Fruit fly (Drosophila melanogaster) whole organism, embryonic: ENCODE results near the gene CG12640.

Source experiments
- Adf1 ChIP-seq: fragments of 200-800 bp; sonication (Bioruptor generic); IDR thresholded peaks from 2 replicates; pipeline ENCODE4 v1.3.6; 2022; ENCODE audit warnings: missing biosample characterization, missing genetic modification characterization
- Atf6 ChIP-seq: fragments of 200-800 bp; sonication (Bioruptor generic); IDR thresholded peaks from 2 replicates; pipeline ENCODE4 v1.3.6; 2022; ENCODE audit warnings: missing biosample characterization, missing genetic modification characterization
- BEAF-32 ChIP-seq: fragments of 200-800 bp; sonication (Bioruptor generic); optimal IDR thresholded peaks from 3 replicates; lab custom pipeline; 2017; ENCODE audit warnings: missing biosample characterization, missing genetic modification characterization, mild to moderate bottlenecking, moderate library complexity, missing genetic modification reagents
- CG10321 ChIP-seq: fragments of 200-800 bp; sonication (Bioruptor generic); IDR thresholded peaks from 2 replicates; pipeline ENCODE4 v1.3.6; 2022; ENCODE audit warnings: missing biosample characterization, missing genetic modification characterization
- CG14710 ChIP-seq: fragments of 200-800 bp; sonication (Bioruptor generic); optimal IDR thresholded peaks from 3 replicates; lab custom pipeline; 2019; ENCODE audit warnings: missing biosample characterization, mild to moderate bottlenecking, missing genetic modification characterization, moderate library complexity
- CG14860 ChIP-seq: fragments of 200-800 bp; sonication (Bioruptor generic); IDR thresholded peaks from 3 replicates; pipeline ENCODE4 v1.3.6; 2022; ENCODE audit warnings: missing biosample characterization, missing genetic modification characterization; ENCODE audit not compliant: partially characterized antibody
- CG15479 ChIP-seq: fragments of 200-800 bp; sonication (Bioruptor generic); optimal IDR thresholded peaks from 3 replicates; lab custom pipeline; 2019; ENCODE audit warnings: missing biosample characterization, mild to moderate bottlenecking, missing genetic modification characterization, moderate library complexity
- CG15514 ChIP-seq: fragments of 200-800 bp; sonication (Bioruptor generic); optimal IDR thresholded peaks from 3 replicates; lab custom pipeline; 2017; ENCODE audit warnings: missing biosample characterization, missing genetic modification characterization, mild to moderate bottlenecking, moderate library complexity, missing genetic modification reagents
- CG16813 ChIP-seq: fragments of 200-800 bp; sonication (Bioruptor generic); IDR thresholded peaks from 3 replicates; pipeline ENCODE4 v1.3.6; 2022; ENCODE audit warnings: missing biosample characterization, missing genetic modification characterization; ENCODE audit not compliant: partially characterized antibody
- CG2120 ChIP-seq: fragments of 200-800 bp; sonication (Bioruptor generic); optimal IDR thresholded peaks from 3 replicates; lab custom pipeline; 2016; ENCODE audit warnings: missing biosample characterization, missing genetic modification characterization
- CG30431 ChIP-seq: fragments of 200-800 bp; sonication (Bioruptor generic); optimal IDR thresholded peaks from 2 replicates; lab custom pipeline; 2017; ENCODE audit warnings: missing biosample characterization, missing genetic modification characterization
- CG4424 ChIP-seq: fragments of 200-800 bp; sonication (Bioruptor generic); optimal IDR thresholded peaks from 3 replicates; lab custom pipeline; 2016; ENCODE audit warnings: missing biosample characterization, missing genetic modification characterization
- CG8281 ChIP-seq: fragments of 200-800 bp; sonication (Bioruptor generic); optimal IDR thresholded peaks from 2 replicates; lab custom pipeline; 2018; ENCODE audit warnings: missing biosample characterization, mild to moderate bottlenecking, missing genetic modification characterization, moderate library complexity
- CG8290 ChIP-seq, 3 experiments: fragments of 200-800 bp; sonication (Bioruptor generic); optimal IDR thresholded peaks; 2 replicates each; lab custom pipeline; 2016 to 2019; ENCODE audit warnings: missing biosample characterization in 3 of 3, missing genetic modification characterization in 3 of 3, mild to moderate bottlenecking in 2 of 3, moderate library complexity in 1 of 3
- CG9727 ChIP-seq: fragments of 200-800 bp; sonication (Bioruptor generic); optimal IDR thresholded peaks from 3 replicates; lab custom pipeline; 2017; ENCODE audit warnings: missing biosample characterization, mild to moderate bottlenecking, missing genetic modification characterization
- CG9932 ChIP-seq: fragments of 200-800 bp; sonication (Bioruptor generic); IDR thresholded peaks from 2 replicates; pipeline ENCODE4 v1.3.6; 2022; ENCODE audit warnings: missing biosample characterization, missing genetic modification characterization
- D ChIP-seq, 2 experiments: fragments of 200-800 bp in 1 of 2; fragments of >200 bp in 1 of 2; sonication (Bioruptor generic) in 1 of 2; optimal IDR thresholded peaks; 2 replicates in 1 of 2; 3 replicates in 1 of 2; lab custom pipeline; 2017; ENCODE audit warnings: mild to moderate bottlenecking in 1 of 2, missing biosample characterization in 1 of 2, missing genetic modification characterization in 1 of 2, missing genetic modification reagents in 1 of 2
- Dfd ChIP-seq, 2 experiments: fragments of >200 bp; optimal IDR thresholded peaks; 2 replicates each; lab custom pipeline; 2017; ENCODE audit warnings: missing biosample characterization in 2 of 2, missing genetic modification characterization in 2 of 2
- Dll ChIP-seq: fragments of 200-800 bp; sonication (Bioruptor generic); IDR thresholded peaks from 4 replicates; pipeline ENCODE4 v1.3.6; 2022; ENCODE audit warnings: missing biosample characterization, missing genetic modification characterization; ENCODE audit not compliant: partially characterized antibody
- Dp ChIP-seq: fragments of 200-800 bp; sonication (Bioruptor generic); optimal IDR thresholded peaks from 2 replicates; lab custom pipeline; 2018; ENCODE audit warnings: missing biosample characterization, mild to moderate bottlenecking, missing genetic modification characterization, moderate library complexity
- E2f2 ChIP-seq: fragments of 200-800 bp; sonication (Bioruptor generic); IDR thresholded peaks from 2 replicates; pipeline ENCODE4 v1.3.6; 2022; ENCODE audit warnings: missing biosample characterization, missing genetic modification characterization
- Elba2 ChIP-seq: fragments of 200-800 bp; sonication (Bioruptor generic); optimal IDR thresholded peaks from 3 replicates; lab custom pipeline; 2016; ENCODE audit warnings: missing biosample characterization, missing genetic modification characterization
- Med ChIP-seq: fragments of 200-800 bp; sonication (Bioruptor generic); peaks from one replicate; lab custom pipeline; 2016; ENCODE audit warnings: missing biosample characterization, missing genetic modification characterization, mild to moderate bottlenecking, inconsistent platforms, moderate library complexity
- Myb ChIP-seq: fragments of 200-800 bp; sonication (Bioruptor generic); optimal IDR thresholded peaks from 2 replicates; lab custom pipeline; 2016; ENCODE audit warnings: missing biosample characterization, missing genetic modification characterization
- NC2β ChIP-seq: fragments of 200-800 bp; sonication (Bioruptor generic); optimal IDR thresholded peaks from 2 replicates; lab custom pipeline; 2016; ENCODE audit warnings: missing biosample characterization, missing genetic modification characterization
- Nf-YA ChIP-seq: fragments of 200-800 bp; sonication (Bioruptor generic); IDR thresholded peaks from 2 replicates; pipeline ENCODE4 v1.3.6; 2022; ENCODE audit warnings: missing biosample characterization, missing genetic modification characterization
- Nf-YC ChIP-seq: fragments of 200-800 bp; optimal IDR thresholded peaks from 3 replicates; lab custom pipeline; 2019; ENCODE audit warnings: missing biosample characterization, mild to moderate bottlenecking, missing genetic modification characterization, moderate library complexity
- NfI ChIP-seq: fragments of 200-800 bp; sonication (Bioruptor generic); optimal IDR thresholded peaks from 3 replicates; lab custom pipeline; 2018; ENCODE audit warnings: missing biosample characterization, mild to moderate bottlenecking, missing genetic modification characterization, moderate library complexity
- Oli ChIP-seq: fragments of 200-800 bp; sonication (Bioruptor generic); optimal IDR thresholded peaks from 2 replicates; lab custom pipeline; 2018; ENCODE audit warnings: missing biosample characterization, mild to moderate bottlenecking, missing genetic modification characterization, moderate library complexity
- Opbp ChIP-seq: fragments of 200-800 bp; sonication (Bioruptor generic); IDR thresholded peaks from 3 replicates; pipeline ENCODE4 v1.3.6; 2022; ENCODE audit warnings: missing biosample characterization, missing genetic modification characterization; ENCODE audit not compliant: partially characterized antibody
- Scr ChIP-seq: fragments of 200-800 bp; sonication (Bioruptor generic); IDR thresholded peaks from 2 replicates; pipeline ENCODE4 v1.3.6; 2022; ENCODE audit warnings: missing biosample characterization, missing genetic modification characterization; ENCODE audit not compliant: partially characterized antibody
- Sry-β ChIP-seq: fragments of 200-800 bp; sonication (Bioruptor generic); optimal IDR thresholded peaks from 2 replicates; lab custom pipeline; 2018; ENCODE audit warnings: missing biosample characterization, mild to moderate bottlenecking, missing genetic modification characterization, moderate library complexity
- Sry-δ ChIP-seq: fragments of 200-800 bp; sonication (Bioruptor generic); optimal IDR thresholded peaks from 2 replicates; lab custom pipeline; 2016; ENCODE audit warnings: missing biosample characterization, missing genetic modification characterization
- bigmax ChIP-seq: fragments of 200-800 bp; sonication (Bioruptor generic); optimal IDR thresholded peaks from 2 replicates; lab custom pipeline; 2018; ENCODE audit warnings: missing biosample characterization, mild to moderate bottlenecking, missing genetic modification characterization
- croc ChIP-seq: fragments of 200-800 bp; sonication (Bioruptor generic); conservative IDR thresholded peaks from 3 replicates; pipeline ENCODE4 v1.3.6; 2022; ENCODE audit warnings: missing biosample characterization, missing genetic modification characterization
- esg ChIP-seq: fragments of 200-800 bp; sonication (Bioruptor generic); conservative IDR thresholded peaks from 2 replicates; pipeline ENCODE4 v1.3.6; 2022; ENCODE audit warnings: missing biosample characterization, missing genetic modification characterization
- ewg ChIP-seq: fragments of 200-800 bp; sonication (Bioruptor generic); optimal IDR thresholded peaks from 3 replicates; lab custom pipeline; 2017; ENCODE audit warnings: mild to moderate bottlenecking, missing biosample characterization, missing genetic modification reagents, missing genetic modification characterization
- insv ChIP-seq, 2 experiments: fragments of 200-800 bp; sonication (Bioruptor generic); optimal IDR thresholded peaks; 3 replicates each; lab custom pipeline; 2016 to 2018; ENCODE audit warnings: missing biosample characterization in 2 of 2, missing genetic modification characterization in 2 of 2
- jumu ChIP-seq: fragments of 200-800 bp; sonication (Bioruptor generic); optimal IDR thresholded peaks from 3 replicates; lab custom pipeline; 2016; ENCODE audit warnings: missing biosample characterization, missing genetic modification characterization
- org-1 ChIP-seq: fragments of 200-800 bp; sonication (Bioruptor generic); optimal IDR thresholded peaks from 2 replicates; lab custom pipeline; 2017; ENCODE audit warnings: missing biosample characterization, missing genetic modification characterization
- phol ChIP-seq: fragments of 200-800 bp; sonication (Bioruptor generic); optimal IDR thresholded peaks from 3 replicates; lab custom pipeline; 2018; ENCODE audit warnings: missing biosample characterization, mild to moderate bottlenecking, missing genetic modification characterization, moderate library complexity
- pnt ChIP-seq: fragments of 200-800 bp; sonication (Bioruptor generic); optimal IDR thresholded peaks from 3 replicates; lab custom pipeline; 2016; ENCODE audit warnings: missing biosample characterization, missing genetic modification characterization
- row ChIP-seq: fragments of 200-800 bp; sonication (Bioruptor generic); IDR thresholded peaks from 3 replicates; pipeline ENCODE4 v1.3.6; 2022; ENCODE audit warnings: missing biosample characterization, missing genetic modification characterization
- shn ChIP-seq: fragments of 200-800 bp; sonication (Bioruptor generic); optimal IDR thresholded peaks from 3 replicates; lab custom pipeline; 2016; ENCODE audit warnings: missing biosample characterization, missing genetic modification characterization
- stwl ChIP-seq: fragments of 200-800 bp; sonication (Bioruptor generic); optimal IDR thresholded peaks from 3 replicates; lab custom pipeline; 2018; ENCODE audit warnings: missing biosample characterization, mild to moderate bottlenecking, missing genetic modification characterization, moderate library complexity
- tll ChIP-seq, 2 experiments: fragments of 200-800 bp in 1 of 2; fragments of >200 bp in 1 of 2; sonication (Bioruptor generic) in 1 of 2; optimal IDR thresholded peaks; 2 replicates each; lab custom pipeline; 2017 to 2019; ENCODE audit warnings: missing biosample characterization in 2 of 2, missing genetic modification characterization in 2 of 2, mild to moderate bottlenecking in 1 of 2, moderate library complexity in 1 of 2
- trem ChIP-seq: fragments of 200-800 bp; optimal IDR thresholded peaks from 3 replicates; lab custom pipeline; 2019; ENCODE audit warnings: missing biosample characterization, mild to moderate bottlenecking, missing genetic modification characterization, moderate library complexity

Gene CG12640

dm6 chrX:10463056-10463710 lies 30.6 kb upstream of the CG12640 start (continued):
- peak; percentile 28 for TF ChIP-seq CG8290 (GFP tag; optimal IDR thresholded peaks at IDR 0.05; lab: Kevin White, UChicago)
- peak in 1 of 2 experiments; percentile 28 for TF ChIP-seq CG8290 (tag; optimal IDR thresholded peaks at IDR 0.05; lab: Kevin White, UChicago)
- peak; percentile 59 for TF ChIP-seq BEAF-32 (GFP tag; lab: Kevin White, UChicago)
- peak; percentile 28 for TF ChIP-seq CG2120 (GFP tag; lab: Kevin White, UChicago)
- TF ChIP-seq CG16813, result peak; percentile 60; the same call in 2 of the 3 replicates
- TF ChIP-seq CG15479 (GFP tag; lab: Kevin White, UChicago), result peak; percentile 3
- 0 out of 2 replicates have a peak, but pooled peaks have one; percentile 29 for TF ChIP-seq Atf6 (GFP tag; lab: Robert Waterston, UW)
- TF ChIP-seq Scr (GFP tag; lab: Robert Waterston, UW), result peak; percentile 55
- no peak for TF ChIP-seq tll (GFP tag; optimal IDR thresholded peaks at IDR 0.05; lab: Kevin White, UChicago)
- TF ChIP-seq Med (GFP tag; lab: Kevin White, UChicago), result peak; percentile 64
- no peak for TF ChIP-seq Dfd (GFP tag; optimal IDR thresholded peaks at IDR 0.05; lab: Kevin White, UChicago)
- peak in 1 of 2 experiments; percentile 28 for TF ChIP-seq insv (GFP tag; optimal IDR thresholded peaks at IDR 0.05; lab: Kevin White, UChicago)
- TF ChIP-seq trem (tag; lab: Kevin White, UChicago), result peak; percentile 84
- TF ChIP-seq Adf1 (GFP tag; lab: Robert Waterston, UW), result no peak; the same call in 1 of the 2 replicates
- peak; percentile 26 for TF ChIP-seq CG14710 (tag; lab: Kevin White, UChicago)
- peak; percentile 63; the same call in 1 of the 2 replicates for TF ChIP-seq CG10321 (GFP tag; lab: Robert Waterston, UW)
- peak; percentile 95 for TF ChIP-seq Dp
- TF ChIP-seq Oli (tag; lab: Kevin White, UChicago), result no peak
- TF ChIP-seq NfI (GFP tag; lab: Kevin White, UChicago), result no peak
- TF ChIP-seq CG30431 (GFP tag; lab: Kevin White, UChicago), result no peak
- TF ChIP-seq CG9932, result 0 out of 2 replicates have a peak, but pooled peaks have one; percentile 6
- TF ChIP-seq Sry-β (GFP tag; lab: Kevin White, UChicago), result no peak
- TF ChIP-seq pnt (GFP tag; lab: Kevin White, UChicago), result peak; percentile 20
- peak; percentile 71; the same call in 2 of the 3 replicates for TF ChIP-seq Opbp
- TF ChIP-seq E2f2, result peak; percentile 98
- no peak for TF ChIP-seq Nf-YA (GFP tag; lab: Robert Waterston, UW)
- peak; percentile 35 for TF ChIP-seq Elba2
- TF ChIP-seq esg (GFP tag; lab: Robert Waterston, UW), result no peak
- peak; percentile 1 for TF ChIP-seq CG9727 (GFP tag; lab: Kevin White, UChicago)
- TF ChIP-seq croc (GFP tag; lab: Robert Waterston, UW), result no peak
- TF ChIP-seq Dll (GFP tag; lab: Robert Waterston, UW), result peak; percentile 51; the same call in 2 of the 4 replicates
- TF ChIP-seq NC2β, result peak; percentile 36
- TF ChIP-seq CG8281, result no peak
- TF ChIP-seq D (optimal IDR thresholded peaks at IDR 0.05; lab: Kevin White, UChicago), result no peak
- TF ChIP-seq D (GFP tag; optimal IDR thresholded peaks at IDR 0.05; lab: Kevin White, UChicago), result no peak
- TF ChIP-seq org-1 (GFP tag; lab: Kevin White, UChicago), result no peak
- peak; percentile 64 for TF ChIP-seq Sry-δ (GFP tag; lab: Kevin White, UChicago)
- peak; percentile 7 for TF ChIP-seq CG4424
- peak; percentile 50 for TF ChIP-seq phol (tag; lab: Kevin White, UChicago)
- peak; percentile 1 for TF ChIP-seq jumu (GFP tag; lab: Kevin White, UChicago)
- TF ChIP-seq Myb, result peak; percentile 47
- peak; percentile 29 for TF ChIP-seq Nf-YC (tag; lab: Kevin White, UChicago)
- peak; percentile 20 for TF ChIP-seq shn (GFP tag; lab: Kevin White, UChicago)
- TF ChIP-seq ewg (GFP tag; lab: Kevin White, UChicago), result peak; percentile 41
- TF ChIP-seq bigmax (GFP tag; lab: Kevin White, UChicago), result peak; percentile 91
- TF ChIP-seq CG14860, result 0 out of 3 replicates have a peak, but pooled peaks have one; percentile 41
- TF ChIP-seq CG15514 (GFP tag; lab: Kevin White, UChicago), result peak; percentile 69
- TF ChIP-seq row (GFP tag; lab: Robert Waterston, UW), result peak; percentile 33; the same call in 2 of the 3 replicates
- peak; percentile 82 for TF ChIP-seq stwl
